Fruit fly (Drosophila melanogaster) whole organism, embryonic: ENCODE results near the gene CG13360.

Experiments used
- Antp ChIP-seq: fragments of 200-800 bp; sonication (Bioruptor generic); optimal IDR thresholded peaks from 3 replicates; lab custom pipeline; 2016; ENCODE audit warnings: missing biosample characterization, missing genetic modification characterization
- Awh ChIP-seq: fragments of 200-800 bp; sonication (Bioruptor generic); IDR thresholded peaks from 2 replicates; pipeline ENCODE4, ENCODE4 v1.3.6; 2022; ENCODE audit warnings: missing biosample characterization, missing genetic modification characterization
- Blimp-1 ChIP-seq: fragments of 200-800 bp; sonication (Bioruptor generic); optimal IDR thresholded peaks from 3 replicates; lab custom pipeline; 2018; ENCODE audit warnings: missing biosample characterization, missing genetic modification characterization, mild to moderate bottlenecking, moderate library complexity, missing genetic modification reagents
- CG10462 ChIP-seq: fragments of 200-800 bp; sonication (Bioruptor generic); optimal IDR thresholded peaks from 2 replicates; lab custom pipeline; 2016; ENCODE audit warnings: missing biosample characterization, missing genetic modification characterization
- CG10979 ChIP-seq: fragments of 200-800 bp; sonication (Bioruptor generic); optimal IDR thresholded peaks from 2 replicates; lab custom pipeline; 2018; ENCODE audit warnings: missing biosample characterization, mild to moderate bottlenecking, missing genetic modification characterization, moderate library complexity
- CG11696 ChIP-seq: fragments of 200-800 bp; sonication (Bioruptor generic); IDR thresholded peaks from 2 replicates; pipeline ENCODE4 v1.3.6; 2022; ENCODE audit warnings: missing biosample characterization, missing genetic modification characterization
- CG14050 ChIP-seq: fragments of 200-800 bp; sonication (Bioruptor generic); IDR thresholded peaks from 3 replicates; pipeline ENCODE4 v1.3.6; 2022; ENCODE audit warnings: missing biosample characterization, missing genetic modification characterization
- CG14667 ChIP-seq: fragments of 200-800 bp; sonication (Bioruptor generic); IDR thresholded peaks from 2 replicates; pipeline ENCODE4 v1.3.6; 2022; ENCODE audit warnings: missing biosample characterization, missing genetic modification characterization
- CG14965 ChIP-seq: fragments of 200-800 bp; sonication (Bioruptor generic); optimal IDR thresholded peaks from 2 replicates; lab custom pipeline; 2016; ENCODE audit warnings: missing biosample characterization, missing genetic modification characterization, borderline replicate concordance
- CG16815 ChIP-seq: fragments of 200-800 bp; sonication (Bioruptor generic); optimal IDR thresholded peaks from 3 replicates; lab custom pipeline; 2017; ENCODE audit warnings: missing biosample characterization, mild to moderate bottlenecking, missing genetic modification characterization
- CG17802 ChIP-seq: fragments of 200-800 bp; sonication (Bioruptor generic); optimal IDR thresholded peaks from 2 replicates; lab custom pipeline; 2018; ENCODE audit warnings: missing biosample characterization, mild to moderate bottlenecking, missing genetic modification characterization, moderate library complexity
- CG18011 ChIP-seq: fragments of 200-800 bp; sonication (Bioruptor generic); optimal IDR thresholded peaks from 2 replicates; lab custom pipeline; 2017; ENCODE audit warnings: missing biosample characterization, missing genetic modification characterization, mild to moderate bottlenecking, moderate library complexity, missing genotype
- CG43689 ChIP-seq: fragments of 200-800 bp; sonication (Bioruptor generic); IDR thresholded peaks from 2 replicates; pipeline ENCODE4 v1.3.6; 2022; ENCODE audit warnings: missing biosample characterization, missing genetic modification characterization
- CG4617 ChIP-seq: fragments of 200-800 bp; sonication (Bioruptor generic); optimal IDR thresholded peaks from 3 replicates; lab custom pipeline; 2016; ENCODE audit warnings: missing biosample characterization, missing genetic modification characterization, borderline replicate concordance
- CG6689 ChIP-seq: fragments of 200-800 bp; sonication (Bioruptor generic); IDR thresholded peaks from 2 replicates; pipeline ENCODE4 v1.3.6; 2022; ENCODE audit warnings: missing biosample characterization, missing genetic modification characterization
- CG7372 ChIP-seq: fragments of 200-800 bp; sonication (Bioruptor generic); IDR thresholded peaks from 2 replicates; pipeline ENCODE4 v1.3.6; 2022; ENCODE audit warnings: missing biosample characterization, missing genetic modification characterization
- CG7963 ChIP-seq: fragments of 200-800 bp; sonication (Bioruptor generic); IDR thresholded peaks from 3 replicates; pipeline ENCODE4 v1.3.6; 2022; ENCODE audit warnings: missing biosample characterization, missing genetic modification characterization; ENCODE audit not compliant: partially characterized antibody
- CG8765 ChIP-seq: fragments of 200-800 bp; sonication (Bioruptor generic); IDR thresholded peaks from 2 replicates; pipeline ENCODE4 v1.3.6; 2022; ENCODE audit warnings: missing biosample characterization, missing genetic modification characterization
- CG9215 ChIP-seq: fragments of 200-800 bp; sonication (Bioruptor generic); IDR thresholded peaks from 2 replicates; pipeline ENCODE4 v1.3.6; 2022; ENCODE audit warnings: missing biosample characterization, missing genetic modification characterization
- CG9932 ChIP-seq: fragments of 200-800 bp; sonication (Bioruptor generic); IDR thresholded peaks from 2 replicates; pipeline ENCODE4 v1.3.6; 2022; ENCODE audit warnings: missing biosample characterization, missing genetic modification characterization
- D19A ChIP-seq: fragments of 200-800 bp; optimal IDR thresholded peaks from 3 replicates; lab custom pipeline; 2019; ENCODE audit warnings: missing biosample characterization, mild to moderate bottlenecking, missing genetic modification characterization, moderate library complexity
- Deaf1 ChIP-seq: fragments of 200-800 bp; optimal IDR thresholded peaks from 3 replicates; lab custom pipeline; 2019; ENCODE audit warnings: missing biosample characterization, mild to moderate bottlenecking, missing genetic modification characterization, moderate library complexity
- E2f1 ChIP-seq: fragments of 200-800 bp; sonication (Bioruptor generic); IDR thresholded peaks from 2 replicates; pipeline ENCODE4 v1.3.6; 2022; ENCODE audit warnings: missing biosample characterization, missing genetic modification characterization
- E2f2 ChIP-seq: fragments of 200-800 bp; sonication (Bioruptor generic); IDR thresholded peaks from 2 replicates; pipeline ENCODE4 v1.3.6; 2022; ENCODE audit warnings: missing biosample characterization, missing genetic modification characterization
- Fer3 ChIP-seq: fragments of 200-800 bp; sonication (Bioruptor generic); optimal IDR thresholded peaks from 2 replicates; lab custom pipeline; 2018; ENCODE audit warnings: missing biosample characterization, mild to moderate bottlenecking, missing genetic modification characterization, moderate library complexity
- HLHmδ ChIP-seq: fragments of 200-800 bp; sonication (Bioruptor generic); optimal IDR thresholded peaks from 2 replicates; lab custom pipeline; 2018; ENCODE audit warnings: missing biosample characterization, mild to moderate bottlenecking, missing genetic modification characterization, moderate library complexity
- Hsf ChIP-seq: fragments of 200-800 bp; sonication (Bioruptor generic); optimal IDR thresholded peaks from 3 replicates; lab custom pipeline; 2016; ENCODE audit warnings: missing biosample characterization, missing genetic modification characterization
- Jarid2 ChIP-seq: fragments of 200-800 bp; sonication (Bioruptor generic); optimal IDR thresholded peaks from 3 replicates; lab custom pipeline; 2017; ENCODE audit warnings: mild to moderate bottlenecking, missing biosample characterization, missing genetic modification reagents, missing genetic modification characterization
- Med ChIP-seq: fragments of 200-800 bp; sonication (Bioruptor generic); peaks from one replicate; lab custom pipeline; 2016; ENCODE audit warnings: missing biosample characterization, missing genetic modification characterization, mild to moderate bottlenecking, inconsistent platforms, moderate library complexity
- Oli ChIP-seq: fragments of 200-800 bp; sonication (Bioruptor generic); optimal IDR thresholded peaks from 2 replicates; lab custom pipeline; 2018; ENCODE audit warnings: missing biosample characterization, mild to moderate bottlenecking, missing genetic modification characterization, moderate library complexity
- Rx ChIP-seq: fragments of 200-800 bp; sonication (Bioruptor generic); IDR thresholded peaks from 2 replicates; pipeline ENCODE4 v1.3.6; 2022; ENCODE audit warnings: missing biosample characterization, missing genetic modification characterization
- Sry-β ChIP-seq: fragments of 200-800 bp; sonication (Bioruptor generic); optimal IDR thresholded peaks from 2 replicates; lab custom pipeline; 2018; ENCODE audit warnings: missing biosample characterization, mild to moderate bottlenecking, missing genetic modification characterization, moderate library complexity
- YL-1 ChIP-seq: fragments of 200-800 bp; sonication (Bioruptor generic); optimal IDR thresholded peaks from 3 replicates; lab custom pipeline; 2017; ENCODE audit warnings: missing biosample characterization, mild to moderate bottlenecking, missing genetic modification characterization
- abd-A ChIP-seq: fragments of 200-800 bp; sonication (Bioruptor generic); optimal IDR thresholded peaks from 3 replicates; lab custom pipeline; 2019; ENCODE audit warnings: missing biosample characterization, mild to moderate bottlenecking, missing genetic modification characterization, moderate library complexity
- cad ChIP-seq: fragments of >200 bp; optimal IDR thresholded peaks from 2 replicates; lab custom pipeline; 2017; ENCODE audit warnings: missing biosample characterization, missing genetic modification characterization
- cas ChIP-seq: fragments of 200-800 bp; sonication (Bioruptor generic); IDR thresholded peaks from 2 replicates; pipeline ENCODE4 v1.3.6; 2022; ENCODE audit warnings: missing biosample characterization, missing genetic modification characterization
- cg ChIP-seq: fragments of 200-800 bp; sonication (Bioruptor generic); optimal IDR thresholded peaks from 3 replicates; lab custom pipeline; 2019; ENCODE audit warnings: missing biosample characterization, mild to moderate bottlenecking, missing genetic modification characterization, moderate library complexity
- chinmo ChIP-seq: fragments of 200-800 bp; sonication (Bioruptor generic); IDR thresholded peaks from 4 replicates; pipeline ENCODE4 v1.3.6; 2022; ENCODE audit warnings: missing biosample characterization, missing genetic modification characterization; ENCODE audit not compliant: partially characterized antibody
- ci ChIP-seq: fragments of 200-800 bp; sonication (Bioruptor generic); IDR thresholded peaks from 3 replicates; pipeline ENCODE4 v1.3.6; 2022; ENCODE audit warnings: missing biosample characterization, missing genetic modification characterization
- corto ChIP-seq: fragments of 200-800 bp; sonication (Bioruptor generic); optimal IDR thresholded peaks from 2 replicates; lab custom pipeline; 2016; ENCODE audit warnings: missing biosample characterization, mild to moderate bottlenecking, missing genetic modification characterization, moderate library complexity
- danr ChIP-seq: fragments of 200-800 bp; sonication (Bioruptor generic); IDR thresholded peaks from 2 replicates; pipeline ENCODE4 v1.3.6; 2022; ENCODE audit warnings: missing biosample characterization, missing genetic modification characterization
- fd96Cb ChIP-seq: fragments of 200-800 bp; sonication (Bioruptor generic); optimal IDR thresholded peaks from 2 replicates; lab custom pipeline; 2018; ENCODE audit warnings: missing biosample characterization, mild to moderate bottlenecking, missing genetic modification characterization, moderate library complexity
- knrl ChIP-seq: fragments of 200-800 bp; sonication (Bioruptor generic); IDR thresholded peaks from 3 replicates; pipeline ENCODE4 v1.3.6; 2022; ENCODE audit warnings: missing biosample characterization, missing genetic modification characterization; ENCODE audit not compliant: partially characterized antibody
- lbe ChIP-seq: fragments of 200-800 bp; sonication (Bioruptor generic); optimal IDR thresholded peaks from 2 replicates; lab custom pipeline; 2016; ENCODE audit warnings: missing biosample characterization, mild to moderate bottlenecking, missing genetic modification characterization
- lola ChIP-seq, 3 experiments: fragments of >200 bp in 2 of 3; fragments of 200-800 bp in 1 of 3; sonication (Bioruptor generic) in 1 of 3; optimal IDR thresholded peaks; 2 replicates each; lab custom pipeline; 2017 to 2019; ENCODE audit warnings: missing biosample characterization in 3 of 3, missing genetic modification characterization in 3 of 3, mild to moderate bottlenecking in 1 of 3, moderate library complexity in 1 of 3
- nmo ChIP-seq: fragments of 200-800 bp; sonication (Bioruptor generic); optimal IDR thresholded peaks from 2 replicates; lab custom pipeline; 2018; ENCODE audit warnings: missing biosample characterization, mild to moderate bottlenecking, missing genetic modification characterization, moderate library complexity
- org-1 ChIP-seq: fragments of 200-800 bp; sonication (Bioruptor generic); optimal IDR thresholded peaks from 2 replicates; lab custom pipeline; 2017; ENCODE audit warnings: missing biosample characterization, missing genetic modification characterization
- sc ChIP-seq, 3 experiments: fragments of >200 bp in 2 of 3; fragments of 200-800 bp in 1 of 3; sonication (Bioruptor generic) in 1 of 3; optimal IDR thresholded peaks; 2 replicates in 2 of 3; 3 replicates in 1 of 3; lab custom pipeline; 2017; ENCODE audit warnings: mild to moderate bottlenecking in 1 of 3, missing biosample characterization in 1 of 3, missing genetic modification characterization in 1 of 3, missing genetic modification reagents in 1 of 3
- so ChIP-seq: fragments of 200-800 bp; sonication (Bioruptor generic); IDR thresholded peaks from 3 replicates; pipeline ENCODE4 v1.3.6; 2022; ENCODE audit warnings: missing biosample characterization, missing genetic modification characterization
- wek ChIP-seq: fragments of 200-800 bp; sonication (Bioruptor generic); optimal IDR thresholded peaks from 3 replicates; lab custom pipeline; 2018; ENCODE audit warnings: missing biosample characterization, mild to moderate bottlenecking, missing genetic modification characterization, moderate library complexity
- zfh1 ChIP-seq: fragments of 200-800 bp; sonication (Bioruptor generic); IDR thresholded peaks from 3 replicates; pipeline ENCODE4 v1.3.6; 2022; ENCODE audit warnings: missing biosample characterization, missing genetic modification characterization

The CG13360 gene

DNA sequence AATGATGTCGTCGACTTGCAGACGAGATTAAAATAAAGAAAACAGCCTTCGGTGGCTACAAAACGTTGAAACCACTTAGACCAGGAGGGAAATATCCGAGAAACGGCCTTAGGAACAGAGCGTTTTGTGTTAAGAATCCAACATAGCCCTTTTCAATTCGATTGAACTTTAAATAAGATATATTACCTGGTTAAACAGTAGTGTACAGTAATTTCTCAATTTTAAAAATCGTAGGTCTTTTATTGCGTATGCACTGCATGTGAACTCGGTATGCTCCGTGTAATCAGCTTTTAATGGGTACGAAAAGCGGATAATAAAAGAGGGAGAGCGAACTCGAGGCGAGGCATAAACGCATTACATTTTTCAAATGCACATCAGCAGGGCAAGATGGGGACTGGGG lies 48.1 kb upstream of the CG13360 start (continued):
- TF ChIP-seq Blimp-1 (GFP tag; lab: Kevin White, UChicago) (peak; percentile 6), Oli (tag; lab: Kevin White, UChicago) (no peak), Hsf (GFP tag; lab: Kevin White, UChicago) (no peak), CG10462 (GFP tag; lab: Kevin White, UChicago) (no peak), lola (GFP tag; optimal IDR thresholded peaks at IDR 0.05; lab: Kevin White, UChicago) (no peak), Antp (GFP tag; lab: Kevin White, UChicago) (no peak), D19A (tag; lab: Kevin White, UChicago) (peak; percentile 7), CG14667 (GFP tag; lab: Robert Waterston, UW) (no peak), wek (no peak), CG6689 (GFP tag; lab: Robert Waterston, UW) (0 out of 2 replicates have a peak, but pooled peaks have one; percentile 19), knrl (GFP tag; lab: Robert Waterston, UW) (no peak), HLHmδ (GFP tag; lab: Kevin White, UChicago) (no peak), Jarid2 (GFP tag; lab: Kevin White, UChicago) (no peak), CG4617 (GFP tag; lab: Kevin White, UChicago) (no peak), so (GFP tag; lab: Robert Waterston, UW) (no peak), lbe (GFP tag; lab: Kevin White, UChicago) (no peak), abd-A (tag; lab: Kevin White, UChicago) (no peak), cg (no peak), org-1 (no peak), CG18011 (GFP tag; lab: Kevin White, UChicago) (no peak), CG43689 (GFP tag; lab: Robert Waterston, UW) (no peak), zfh1 (GFP tag; lab: Robert Waterston, UW) (no peak), CG8765 (GFP tag; lab: Robert Waterston, UW) (no peak), nmo (peak; percentile 31), CG16815 (no peak), CG17802 (tag; lab: Kevin White, UChicago) (no peak), CG7963 (GFP tag; lab: Robert Waterston, UW) (no peak), Rx (no peak), CG11696 (GFP tag; lab: Robert Waterston, UW) (no peak), CG14965 (GFP tag; lab: Kevin White, UChicago) (no peak), cas (no peak), CG9932 (no peak), CG7372 (GFP tag; lab: Robert Waterston, UW) (no peak), YL-1 (no peak), chinmo (GFP tag; lab: Robert Waterston, UW) (no peak), Awh (GFP tag; lab: Robert Waterston, UW) (no peak), cad (GFP tag; lab: Kevin White, UChicago) (no peak), Fer3 (tag; lab: Kevin White, UChicago) (no peak), fd96Cb (tag; lab: Kevin White, UChicago) (peak; percentile 20), corto (no peak), CG9215 (GFP tag; lab: Robert Waterston, UW) (no peak), Deaf1 (no peak), Sry-β (GFP tag; lab: Kevin White, UChicago) (no peak), CG14050 (GFP tag; lab: Robert Waterston, UW) (no peak), E2f2 (GFP tag; lab: Robert Waterston, UW) (no peak), Med (GFP tag; lab: Kevin White, UChicago) (no peak), sc (optimal IDR thresholded peaks at IDR 0.05; lab: Kevin White, UChicago) (no peak), sc (GFP tag; optimal IDR thresholded peaks at IDR 0.05; lab: Kevin White, UChicago) (no peak), E2f1 (no peak), ci (GFP tag; lab: Robert Waterston, UW) (no peak), CG10979 (tag; lab: Kevin White, UChicago) (peak; percentile 29), danr (GFP tag; lab: Robert Waterston, UW) (no peak)
